Fruit fly (Drosophila melanogaster) whole organism, pupa: Measurements from ENCODE around the gene CG42449.

Experiments
- CG10348 ChIP-seq: fragments of 200-800 bp; sonication (Bioruptor generic); IDR thresholded peaks from 2 replicates; pipeline ENCODE4 v1.3.6; 2022; ENCODE audit warnings: missing biosample characterization, missing genetic modification characterization
- CG12605 ChIP-seq: fragments of 200-800 bp; sonication (Bioruptor generic); IDR thresholded peaks from 2 replicates; pipeline ENCODE4 v1.3.6; 2022; ENCODE audit warnings: missing biosample characterization, missing genetic modification characterization
- CG8301 ChIP-seq: fragments of 200-800 bp; sonication (Bioruptor generic); optimal IDR thresholded peaks from 2 replicates; lab custom pipeline; 2018; ENCODE audit warnings: missing biosample characterization, mild to moderate bottlenecking, missing genetic modification characterization
- Ets98B ChIP-seq: fragments of 200-800 bp; sonication (Bioruptor generic); IDR thresholded peaks from 2 replicates; pipeline ENCODE4 v1.3.6; 2022; ENCODE audit warnings: missing biosample characterization, missing genetic modification characterization
- Pif1B ChIP-seq: fragments of 200-800 bp; sonication (Bioruptor generic); optimal IDR thresholded peaks from 3 replicates; lab custom pipeline; 2016; ENCODE audit warnings: missing biosample characterization, missing genetic modification characterization
- Snoo ChIP-seq: fragments of 200-800 bp; sonication (Bioruptor generic); optimal IDR thresholded peaks from 3 replicates; lab custom pipeline; 2017; ENCODE audit warnings: missing biosample characterization, mild to moderate bottlenecking, missing genetic modification characterization, inconsistent platforms

DNA sequence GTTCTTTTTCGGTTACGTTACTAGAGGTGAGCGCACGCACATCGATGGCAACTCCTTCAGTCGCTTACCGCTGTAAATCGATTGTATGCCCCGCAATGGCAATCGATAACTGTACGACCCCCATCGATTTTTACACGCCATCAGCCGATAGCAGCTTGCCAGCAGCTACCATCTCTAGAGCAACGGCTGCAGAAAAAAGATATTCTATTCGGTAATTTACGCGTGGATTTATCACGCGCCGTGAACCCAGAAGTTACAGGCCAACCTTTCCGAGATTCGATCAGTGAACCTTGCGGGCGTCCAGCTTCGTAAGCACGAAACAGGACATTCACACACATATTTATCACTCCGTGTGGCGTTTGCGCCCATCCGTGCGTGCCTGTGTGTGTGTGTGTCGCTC, 17.1 kb upstream of the CG42449 start, which contains the start of the genes Sirt4 and CG4119:
- TF ChIP-seq Pif1B (no peak), Snoo (tag; lab: Kevin White, UChicago) (no peak), Ets98B (no peak), CG8301 (tag; lab: Kevin White, UChicago) (no peak), CG10348 (GFP tag; lab: Robert Waterston, UW) (no peak), CG12605 (GFP tag; lab: Robert Waterston, UW) (no peak)
